Worm (Caenorhabditis elegans): Measurements from ENCODE around the gene C50E3.7.

The C50E3.7 gene

ce11 chrV:7601443-7601842 is 3.3 kb upstream of the C50E3.7 start, which contains the start of gene scl-26:
Gene scl-26, minus strand, starts transcription at chrV:7601543.
- no peak for TF ChIP-seq ama-1 (optimal IDR thresholded peaks at IDR 0.05)
- TF ChIP-seq C34F6.9 (tag; optimal IDR thresholded peaks at IDR 0.05) = no peak
- no peak for TF ChIP-seq skn-1 (tag; optimal IDR thresholded peaks at IDR 0.05)
- TF ChIP-seq nhr-10 (tag; optimal IDR thresholded peaks at IDR 0.05) = no peak

ce11 chrV:7600149-7600548 is 2.0 kb upstream of the C50E3.7 start, which contains the start of gene C50E3.9:
Gene C50E3.9, minus strand, starts transcription at chrV:7600249.
- TF ChIP-seq nhr-129 (tag; optimal IDR thresholded peaks at IDR 0.05) (no peak), ztf-4 (tag; optimal IDR thresholded peaks at IDR 0.05) (no peak), aly-2 (tag; optimal IDR thresholded peaks at IDR 0.05) (no peak), gmeb-1 (tag; optimal IDR thresholded peaks at IDR 0.05) (no peak), nhr-21 (tag; optimal IDR thresholded peaks at IDR 0.05) (no peak), crh-2 (tag; optimal IDR thresholded peaks at IDR 0.05) (no peak), lsy-2 (tag; optimal IDR thresholded peaks at IDR 0.05) (no peak), dmd-4 (tag; optimal IDR thresholded peaks at IDR 0.05) (no peak), nhr-12 (tag; optimal IDR thresholded peaks at IDR 0.05) (no peak)

ce11 chrV:7595132-7595531 is 3.0 kb downstream of the C50E3.7 start:
- TF ChIP-seq mbf-1 (tag; optimal IDR thresholded peaks at IDR 0.05) (no peak), snpc-4 (tag; optimal IDR thresholded peaks at IDR 0.05) (peak; percentile 24)

- no peak for TF ChIP-seq crh-2 (tag; optimal IDR thresholded peaks at IDR 0.05)
- TF ChIP-seq skn-1 (tag; optimal IDR thresholded peaks at IDR 0.05) = no peak
- no peak for TF ChIP-seq elt-1 (tag; optimal IDR thresholded peaks at IDR 0.05)
- no peak for TF ChIP-seq unc-55 (GFP tag; optimal IDR thresholded peaks at IDR 0.05)
- no peak for TF ChIP-seq dmd-4 (tag; optimal IDR thresholded peaks at IDR 0.05)
- TF ChIP-seq F13H6.1 (tag; optimal IDR thresholded peaks at IDR 0.05) = no peak
- TF ChIP-seq nhr-6 (tag; optimal IDR thresholded peaks at IDR 0.05) = no peak
- no peak for TF ChIP-seq blmp-1 (tag; optimal IDR thresholded peaks at IDR 0.05; ENCODE audit: insufficient read depth)
- no peak for TF ChIP-seq peb-1 (tag; optimal IDR thresholded peaks at IDR 0.05)
These were observed 7.7 kb downstream of the C50E3.7 start, which contains the start of gene C50E3.6 for ce11 chrV:7590454-7590853. Gene C50E3.6, minus strand, starts transcription at chrV:7590554.

ce11 chrV:7587637-7588036 is 10.5 kb downstream of the C50E3.7 start, which contains the start of the genes F19F10.11 and C50E3.5:
Gene F19F10.11, minus strand, starts transcription at chrV:7587704.
Gene C50E3.5, plus strand, starts transcription at chrV:7587996.
- TF ChIP-seq dmd-4 (tag; optimal IDR thresholded peaks at IDR 0.05) = no peak
- TF ChIP-seq ceh-16 (tag; optimal IDR thresholded peaks at IDR 0.05) = no peak
- TF ChIP-seq nhr-21 (tag; optimal IDR thresholded peaks at IDR 0.05) = no peak
- TF ChIP-seq blmp-1 (tag; optimal IDR thresholded peaks at IDR 0.05; ENCODE audit: insufficient read depth) = no peak
- TF ChIP-seq R02D3.7 (tag; optimal IDR thresholded peaks at IDR 0.05) = no peak
- TF ChIP-seq lin-39 (tag; optimal IDR thresholded peaks at IDR 0.05) = no peak
- TF ChIP-seq lsy-2 (tag; optimal IDR thresholded peaks at IDR 0.05) = peak; percentile 26 to 82
- TF ChIP-seq sem-4 (tag; optimal IDR thresholded peaks at IDR 0.05) = peak; percentile 63
- TF ChIP-seq ztf-4 (tag; optimal IDR thresholded peaks at IDR 0.05) = no peak
- no peak for TF ChIP-seq ZK546.5 (tag; optimal IDR thresholded peaks at IDR 0.05)
- TF ChIP-seq nhr-23 (tag; optimal IDR thresholded peaks at IDR 0.05) = no peak
- TF ChIP-seq gmeb-1 (tag; optimal IDR thresholded peaks at IDR 0.05) = peak; percentile 74
- TF ChIP-seq nhr-6 (tag; optimal IDR thresholded peaks at IDR 0.05) = peak; percentile 31
- TF ChIP-seq egl-27 (tag; optimal IDR thresholded peaks at IDR 0.05) = no peak
- no peak for TF ChIP-seq elt-3 (tag; optimal IDR thresholded peaks at IDR 0.05)
- no peak for TF ChIP-seq nhr-129 (tag; optimal IDR thresholded peaks at IDR 0.05)
- TF ChIP-seq nhr-237 (tag; optimal IDR thresholded peaks at IDR 0.05) = no peak
- TF ChIP-seq skn-1 (tag; optimal IDR thresholded peaks at IDR 0.05) = no peak
- no peak for TF ChIP-seq lin-11 (tag; optimal IDR thresholded peaks at IDR 0.05)
- peak; percentile 30 for TF ChIP-seq snpc-4 (tag; optimal IDR thresholded peaks at IDR 0.05)
- TF ChIP-seq unc-62 (GFP tag; optimal IDR thresholded peaks at IDR 0.05) = no peak
- TF ChIP-seq ztf-1 (GFP tag; conservative IDR thresholded peaks at IDR 0.05) = no peak
- no peak for TF ChIP-seq mbf-1 (tag; optimal IDR thresholded peaks at IDR 0.05)
- TF ChIP-seq sma-9 (GFP tag; optimal IDR thresholded peaks at IDR 0.05) = peak; percentile 57
- TF ChIP-seq sma-9 (tag; optimal IDR thresholded peaks at IDR 0.05) = no peak
- peak; percentile 35 for TF ChIP-seq F13H6.1 (tag; optimal IDR thresholded peaks at IDR 0.05)
- no peak for TF ChIP-seq nhr-12 (tag; optimal IDR thresholded peaks at IDR 0.05)
- TF ChIP-seq elt-1 (tag; optimal IDR thresholded peaks at IDR 0.05) = no peak
- no peak for TF ChIP-seq ztf-11 (tag; optimal IDR thresholded peaks at IDR 0.05)
- peak; percentile 82 for TF ChIP-seq C34F6.9 (tag; optimal IDR thresholded peaks at IDR 0.05)
- TF ChIP-seq crh-2 (tag; optimal IDR thresholded peaks at IDR 0.05) = peak; percentile 64
- TF ChIP-seq nhr-77 (tag; optimal IDR thresholded peaks at IDR 0.05) = no peak
- no peak for TF ChIP-seq mdl-1 (tag; optimal IDR thresholded peaks at IDR 0.05)
- TF ChIP-seq mab-5 (tag; optimal IDR thresholded peaks at IDR 0.05) = no peak
- no peak for TF ChIP-seq alr-1 (tag; optimal IDR thresholded peaks at IDR 0.05)
- TF ChIP-seq ceh-82 (tag; optimal IDR thresholded peaks at IDR 0.05) = no peak
- TF ChIP-seq nhr-10 (tag; optimal IDR thresholded peaks at IDR 0.05) = no peak
- TF ChIP-seq Y55F3AM.14 (GFP tag; optimal IDR thresholded peaks at IDR 0.05) = no peak
- no peak for TF ChIP-seq lin-13 (GFP tag; optimal IDR thresholded peaks at IDR 0.05)
- no peak for TF ChIP-seq ama-1 (optimal IDR thresholded peaks at IDR 0.05)
- no peak for TF ChIP-seq unc-39 (tag; optimal IDR thresholded peaks at IDR 0.05)
